Worm (Caenorhabditis elegans) whole organism, midembryonic: ENCODE results near the gene let-418.
A peak's percentile ranks its signal among the peaks of the same experiment; 100 is the strongest.

Experiments used
- T22C8.4 ChIP-seq: fragments of 200-800 bp; sonication (Bioruptor generic); IDR thresholded peaks from 2 replicates; pipeline ENCODE4 v1.3.6; 2022; ENCODE audit warnings: missing genetic modification characterization, missing compliant biosample characterization
- cog-1 ChIP-seq: sonication (generic microtip); optimal IDR thresholded peaks from 2 replicates; lab custom pipeline; 2016; ENCODE audit warnings: missing genetic modification characterization, missing compliant biosample characterization
- flt-1 ChIP-seq: fragments of 200-800 bp; sonication (Bioruptor generic); IDR thresholded peaks from 2 replicates; pipeline ENCODE4 v1.3.6; 2022; ENCODE audit warnings: missing genetic modification characterization, missing compliant biosample characterization
- klf-2 ChIP-seq: fragments of 200-800 bp; sonication (Bioruptor generic); conservative IDR thresholded peaks from 2 replicates; pipeline ENCODE4 v1.3.6; 2022; ENCODE audit warnings: missing genetic modification reagents, missing genetic modification characterization, missing compliant biosample characterization
- med-1 ChIP-seq: sonication (generic microtip); optimal IDR thresholded peaks from 2 replicates; lab custom pipeline; 2017; ENCODE audit warnings: missing genetic modification characterization, mild to moderate bottlenecking, missing compliant biosample characterization, antibody characterized with exemption, missing genetic modification reagents; ENCODE audit not compliant: insufficient read depth
- ref-1 ChIP-seq: fragments of 200-800 bp; sonication (Bioruptor generic); conservative IDR thresholded peaks from 2 replicates; pipeline ENCODE4 v1.3.6; 2022; ENCODE audit warnings: missing genetic modification reagents, missing genetic modification characterization, missing compliant biosample characterization
- tab-1 ChIP-seq: fragments of 200-800 bp; sonication (Bioruptor generic); IDR thresholded peaks from 2 replicates; pipeline ENCODE4 v1.3.6; 2022; ENCODE audit warnings: missing genetic modification characterization, missing compliant biosample characterization
- ztf-23 ChIP-seq: fragments of 200-800 bp; sonication (Bioruptor generic); IDR thresholded peaks from 2 replicates; pipeline ENCODE4 v1.3.6; 2022; ENCODE audit warnings: missing genetic modification reagents, missing genetic modification characterization, missing compliant biosample characterization
- ztf-29 ChIP-seq: fragments of 200-800 bp; sonication (Bioruptor generic); IDR thresholded peaks from 2 replicates; pipeline ENCODE4 v1.3.6; 2022; ENCODE audit warnings: missing genetic modification reagents, missing genetic modification characterization, missing compliant biosample characterization

Gene let-418

DNA sequence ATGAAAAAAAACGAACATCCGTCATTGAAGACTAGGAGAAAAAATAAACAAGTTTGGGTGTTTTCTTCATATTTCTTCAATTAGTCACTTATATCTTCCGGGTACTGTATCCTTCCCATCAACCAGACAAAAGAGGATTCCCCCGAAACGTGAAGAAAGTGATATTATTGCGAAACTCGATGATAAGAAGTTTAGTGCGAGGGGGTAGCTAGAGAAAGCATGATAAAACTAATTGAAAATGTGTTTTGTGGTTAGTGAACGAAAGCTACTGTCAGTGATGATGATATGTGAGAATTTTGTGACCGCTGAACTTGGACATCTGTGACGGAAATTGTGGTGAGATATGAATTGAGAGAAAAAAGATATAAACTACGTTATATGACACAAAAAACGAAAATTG, 3.7 kb upstream of the let-418 start:
- no peak for TF ChIP-seq tab-1 (GFP tag; lab: Robert Waterston, UW)

DNA sequence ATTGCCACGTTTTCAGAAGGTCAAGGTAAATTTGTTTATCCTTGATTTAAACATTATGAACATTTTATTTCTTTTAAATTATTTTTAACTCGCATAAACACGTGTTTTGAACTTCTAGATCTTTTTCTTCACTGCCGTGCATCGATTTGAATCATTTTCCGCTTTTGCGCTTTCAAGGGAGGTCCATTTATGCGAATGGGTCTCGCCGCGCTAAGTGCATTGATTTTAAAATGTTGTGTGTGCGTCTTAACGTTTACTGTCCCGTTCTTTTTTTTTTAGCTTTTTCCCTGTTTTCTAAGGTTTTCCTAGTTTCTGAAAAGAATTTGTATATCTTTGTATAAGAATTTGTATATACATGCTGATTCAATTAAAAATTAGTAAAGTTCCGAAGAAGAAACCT, 1.2 kb upstream of the let-418 start:
- TF ChIP-seq ref-1 (GFP tag; lab: Robert Waterston, UW) (no peak), klf-2 (GFP tag; lab: Robert Waterston, UW) (no peak), flt-1 (no peak), ztf-29 (GFP tag; lab: Robert Waterston, UW) (no peak), med-1 (GFP tag; lab: Kevin White, UChicago) (no peak), cog-1 (no peak), T22C8.4 (no peak)

DNA sequence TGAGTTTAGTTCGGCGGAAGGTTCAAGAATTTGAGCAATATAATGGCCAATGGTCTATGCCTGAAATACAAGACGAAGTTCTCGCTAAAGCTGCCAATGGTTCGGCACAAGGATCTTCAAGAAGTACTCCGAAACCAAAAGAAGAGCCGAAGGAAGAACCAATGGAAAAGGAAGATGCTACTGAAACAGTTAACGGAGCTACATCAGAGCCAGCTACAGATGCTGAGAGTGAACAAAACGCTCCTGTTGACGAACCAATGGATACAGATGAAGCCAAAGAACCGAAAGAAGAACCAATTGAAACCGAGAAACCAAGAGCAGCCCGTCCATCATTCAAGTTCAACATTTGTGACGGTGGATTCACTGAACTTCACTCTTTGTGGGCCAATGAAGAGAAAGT, 4.6 kb downstream of the let-418 start:
- TF ChIP-seq cog-1: no peak
- TF ChIP-seq ref-1 (GFP tag; lab: Robert Waterston, UW): no peak
- no peak for TF ChIP-seq flt-1
- no peak for TF ChIP-seq klf-2 (GFP tag; lab: Robert Waterston, UW)
- no peak for TF ChIP-seq ztf-23
- no peak for TF ChIP-seq T22C8.4
- TF ChIP-seq ztf-29 (GFP tag; lab: Robert Waterston, UW): no peak

DNA sequence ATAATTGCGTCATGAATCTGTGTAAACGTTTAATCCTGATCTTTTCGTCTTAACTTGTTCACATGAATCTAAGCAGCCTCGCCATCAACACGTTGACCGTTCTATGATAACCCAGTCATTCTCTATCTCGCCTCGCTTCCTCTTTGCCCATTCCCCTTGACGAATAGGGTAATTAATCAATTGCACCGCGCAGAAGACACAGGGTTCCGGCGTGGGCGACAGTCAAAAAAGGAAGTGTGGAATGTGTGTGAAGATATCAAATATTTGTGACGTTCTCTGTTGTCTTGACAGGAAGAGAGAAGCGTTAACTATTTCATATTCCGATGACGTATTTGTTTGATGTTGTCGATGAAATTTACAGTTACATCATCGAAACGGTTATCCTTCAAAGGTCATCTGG, 6.2 kb downstream of the let-418 start:
- no peak for TF ChIP-seq ztf-23
- no peak for TF ChIP-seq med-1 (GFP tag; lab: Kevin White, UChicago)

DNA sequence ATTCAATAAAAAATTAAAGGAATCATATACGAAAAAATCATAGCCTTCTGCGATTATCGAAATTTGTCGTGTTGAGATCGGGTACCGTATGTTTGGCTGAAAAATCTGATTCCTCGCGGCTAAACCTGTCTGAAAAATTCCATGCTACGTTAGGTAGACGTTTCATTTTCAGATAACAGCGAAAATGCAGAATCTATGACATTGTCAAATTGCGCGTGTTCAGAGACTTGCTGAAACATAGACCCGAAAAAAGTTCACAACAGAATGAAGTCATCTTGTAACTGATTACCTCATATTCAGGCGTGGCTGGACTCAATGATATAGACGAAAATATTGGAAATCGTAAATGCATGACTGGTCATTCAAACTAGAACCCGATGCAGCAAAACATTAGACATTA, 6.9 kb downstream of the let-418 start, which contains the start of gene srh-76:
Gene srh-76 (plus strand): TSS at position 301 of the 400 bp plus-strand sequence.
- TF ChIP-seq cog-1: no peak
- TF ChIP-seq ztf-29 (GFP tag; lab: Robert Waterston, UW): no peak
- no peak for TF ChIP-seq T22C8.4
- TF ChIP-seq tab-1 (GFP tag; lab: Robert Waterston, UW): no peak
- no peak for TF ChIP-seq ref-1 (GFP tag; lab: Robert Waterston, UW)
- TF ChIP-seq klf-2 (GFP tag; lab: Robert Waterston, UW): no peak
- TF ChIP-seq flt-1: no peak
- TF ChIP-seq med-1 (GFP tag; lab: Kevin White, UChicago): no peak
- TF ChIP-seq ztf-23: no peak

DNA sequence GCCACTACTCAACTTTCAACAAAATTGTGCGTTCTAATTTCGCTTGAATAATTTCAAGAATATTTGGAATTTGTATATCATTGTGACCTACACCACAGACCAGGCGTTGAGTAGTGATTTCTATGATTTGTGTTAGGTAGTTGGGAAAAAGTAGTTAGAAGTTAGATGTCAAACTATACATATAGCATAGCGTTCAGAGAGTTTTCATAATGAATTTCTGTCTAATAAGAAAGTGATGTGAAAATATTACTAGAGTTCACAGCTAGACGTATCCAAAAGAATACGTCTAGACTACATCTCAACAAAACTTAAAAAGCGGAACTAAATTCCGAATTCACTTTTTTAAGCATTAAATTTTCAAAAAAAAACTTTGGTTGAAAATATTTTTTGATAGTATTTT, 8.8 kb downstream of the let-418 start:
- TF ChIP-seq cog-1 (no peak), ztf-23 (no peak), ref-1 (GFP tag; lab: Robert Waterston, UW) (no peak), T22C8.4 (no peak), flt-1 (no peak), tab-1 (GFP tag; lab: Robert Waterston, UW) (no peak), ztf-29 (GFP tag; lab: Robert Waterston, UW) (no peak), klf-2 (GFP tag; lab: Robert Waterston, UW) (no peak), med-1 (GFP tag; lab: Kevin White, UChicago) (no peak)

DNA sequence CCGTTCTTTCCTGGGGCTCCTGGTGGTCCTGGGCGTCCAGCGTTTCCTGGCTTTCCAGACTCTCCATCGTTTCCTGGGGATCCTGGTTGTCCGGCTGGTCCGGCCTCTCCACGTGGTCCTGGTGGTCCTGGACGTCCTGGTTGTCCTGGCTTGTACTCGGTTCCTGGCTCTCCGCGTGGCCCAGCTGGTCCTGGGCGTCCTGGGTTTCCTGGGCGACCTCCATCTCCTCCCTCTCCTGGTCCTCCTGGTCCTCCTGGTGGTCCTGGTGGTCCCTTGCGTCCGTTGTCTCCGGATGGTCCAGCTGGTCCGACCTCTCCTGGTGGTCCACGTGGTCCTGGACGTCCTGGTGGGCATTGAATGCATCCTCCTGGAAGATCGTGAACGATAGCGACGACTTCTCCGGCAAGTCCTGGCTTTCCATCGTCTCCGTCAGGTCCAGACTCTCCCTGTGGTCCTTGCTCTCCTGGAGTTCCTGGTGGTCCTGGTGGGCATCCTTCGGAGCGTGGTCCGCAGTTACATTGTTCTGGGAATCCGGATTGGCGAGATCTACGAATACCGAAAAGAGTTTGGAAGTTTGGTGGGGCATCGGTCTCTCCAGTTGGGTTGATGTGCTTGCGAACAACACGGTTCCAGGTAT, 9.5 kb downstream of the let-418 start:
- no peak for TF ChIP-seq ztf-23
- TF ChIP-seq tab-1 (GFP tag; lab: Robert Waterston, UW): 0 out of 2 replicates have a peak, but pooled peaks have one; percentile 17

DNA sequence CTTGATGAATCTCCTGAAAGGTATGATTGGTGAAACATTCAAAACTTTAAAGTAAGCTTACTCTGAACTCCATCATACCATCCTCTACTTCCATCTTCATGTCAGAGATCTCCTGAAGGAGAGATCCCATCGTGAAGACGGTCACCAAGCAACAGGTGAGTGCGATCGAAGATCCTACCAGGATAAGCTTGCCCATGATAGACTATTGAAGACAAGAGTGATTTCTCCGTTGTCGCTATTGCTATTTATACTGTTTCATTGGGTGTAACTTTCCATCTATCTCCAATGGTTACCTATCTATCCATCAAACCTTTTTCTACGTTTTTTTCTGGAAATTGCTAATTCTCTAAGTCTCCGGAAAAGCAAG, 10.0 kb downstream of the let-418 start, which contains the start of gene col-140:
Gene col-140 (minus strand): TSS at position 219 of the 367 bp plus-strand sequence.
- TF ChIP-seq cog-1 (no peak), med-1 (GFP tag; lab: Kevin White, UChicago) (no peak), T22C8.4 (no peak), ztf-29 (GFP tag; lab: Robert Waterston, UW) (no peak), tab-1 (GFP tag; lab: Robert Waterston, UW) (no peak), ztf-23 (no peak), klf-2 (GFP tag; lab: Robert Waterston, UW) (no peak), flt-1 (no peak), ref-1 (GFP tag; lab: Robert Waterston, UW) (no peak)

DNA sequence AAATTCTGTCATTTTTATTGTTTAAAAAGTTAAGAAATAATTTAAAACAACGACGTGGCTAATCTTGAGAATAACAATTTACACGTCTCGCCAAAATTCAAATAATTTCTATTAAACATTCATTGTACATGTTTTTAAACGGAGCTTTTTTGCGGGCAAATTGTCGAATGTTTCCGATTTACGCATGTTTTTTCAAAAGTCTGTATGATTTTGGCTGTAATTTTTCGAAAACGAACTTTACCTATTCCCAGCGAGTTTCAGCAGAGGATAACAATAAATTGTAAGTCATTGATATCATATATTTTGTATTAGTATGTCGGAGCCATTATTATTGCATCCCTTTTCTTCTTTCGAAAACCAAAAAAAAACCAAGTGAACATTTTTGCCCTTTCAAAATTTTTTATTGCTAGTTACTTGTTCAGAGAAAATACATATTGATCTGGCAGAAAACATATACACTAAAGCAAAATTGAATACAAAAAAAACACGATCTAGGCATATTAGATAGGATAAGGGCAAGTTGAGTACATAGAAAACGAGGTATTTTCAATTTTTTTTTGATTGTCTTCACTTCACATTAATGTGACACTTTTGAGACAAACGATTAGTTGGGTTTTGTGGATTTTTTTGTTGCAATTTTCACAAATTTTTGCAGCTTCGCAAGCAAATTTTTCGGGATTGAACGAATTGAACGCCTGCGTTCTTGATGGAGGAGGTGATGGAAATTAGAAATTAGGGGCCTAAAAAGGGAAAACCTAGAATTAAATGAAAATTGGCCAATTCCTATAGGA, 12.1 kb downstream of the let-418 start, which contains the start of gene F26F12.2:
Gene F26F12.2 (minus strand): TSS at position 38 of the 791 bp plus-strand sequence.
- TF ChIP-seq T22C8.4: no peak
- no peak for TF ChIP-seq cog-1
- TF ChIP-seq flt-1: no peak
- TF ChIP-seq klf-2 (GFP tag; lab: Robert Waterston, UW): no peak
- no peak for TF ChIP-seq tab-1 (GFP tag; lab: Robert Waterston, UW)
- TF ChIP-seq ztf-29 (GFP tag; lab: Robert Waterston, UW): no peak
- TF ChIP-seq ref-1 (GFP tag; lab: Robert Waterston, UW): no peak
- TF ChIP-seq med-1 (GFP tag; lab: Kevin White, UChicago): no peak
- TF ChIP-seq ztf-23: no peak

DNA sequence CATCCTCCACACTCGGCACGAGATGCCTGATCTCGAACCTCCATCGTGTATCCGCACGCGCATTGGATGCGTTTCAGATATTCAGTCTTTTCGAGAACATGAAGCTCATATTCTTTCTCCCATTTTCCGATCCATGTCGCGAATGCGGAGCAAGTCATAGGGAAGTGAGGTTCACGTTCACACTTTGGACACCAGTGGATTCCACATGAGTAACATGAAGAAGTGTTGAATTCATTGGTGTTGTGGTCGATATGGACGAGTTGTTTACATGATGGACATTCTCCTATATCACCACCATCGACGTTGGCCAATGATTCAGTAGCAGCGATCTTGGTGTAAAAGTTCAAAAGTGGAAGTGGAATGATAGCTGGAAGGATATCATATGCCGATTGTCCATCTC, 14.3 kb downstream of the let-418 start:
- TF ChIP-seq med-1 (GFP tag; lab: Kevin White, UChicago) (no peak), ref-1 (GFP tag; lab: Robert Waterston, UW) (no peak), ztf-23 (no peak), cog-1 (no peak), tab-1 (GFP tag; lab: Robert Waterston, UW) (no peak), ztf-29 (GFP tag; lab: Robert Waterston, UW) (no peak), flt-1 (no peak), klf-2 (GFP tag; lab: Robert Waterston, UW) (no peak), T22C8.4 (no peak)
